Fruit fly (Drosophila melanogaster) whole organism, embryonic: ENCODE measurements around the gene sit.

Experiments
- Atf-2 ChIP-seq: fragments of 200-800 bp; sonication (Bioruptor generic); optimal IDR thresholded peaks from 2 replicates; lab custom pipeline; 2016; ENCODE audit warnings: missing biosample characterization, missing genetic modification characterization
- CG1024 ChIP-seq: fragments of 200-800 bp; sonication (Bioruptor generic); IDR thresholded peaks from 2 replicates; pipeline ENCODE4 v1.3.6; 2022; ENCODE audit warnings: missing biosample characterization, missing genetic modification characterization
- CG10267 ChIP-seq: fragments of 200-800 bp; sonication (Bioruptor generic); optimal IDR thresholded peaks from 2 replicates; lab custom pipeline; 2018; ENCODE audit warnings: missing biosample characterization, mild to moderate bottlenecking, missing genetic modification characterization, moderate library complexity
- CG10431 ChIP-seq: fragments of 200-800 bp; sonication (Bioruptor generic); optimal IDR thresholded peaks from 3 replicates; lab custom pipeline; 2018; ENCODE audit warnings: missing biosample characterization, mild to moderate bottlenecking, missing genetic modification characterization
- CG11247 ChIP-seq: fragments of 200-800 bp; sonication (Bioruptor generic); IDR thresholded peaks from 2 replicates; pipeline ENCODE4 v1.3.6; 2022; ENCODE audit warnings: missing biosample characterization, missing genetic modification characterization
- CG12071 ChIP-seq: fragments of 200-800 bp; sonication (Bioruptor generic); optimal IDR thresholded peaks from 3 replicates; lab custom pipeline; 2018; ENCODE audit warnings: missing biosample characterization, mild to moderate bottlenecking, missing genetic modification characterization
- CG12155 ChIP-seq: fragments of 200-800 bp; sonication (Bioruptor generic); optimal IDR thresholded peaks from 3 replicates; lab custom pipeline; 2016; ENCODE audit warnings: missing biosample characterization, missing genetic modification characterization
- CG12769 ChIP-seq: fragments of 200-800 bp; sonication (Bioruptor generic); optimal IDR thresholded peaks from 2 replicates; lab custom pipeline; 2019; ENCODE audit warnings: missing biosample characterization, mild to moderate bottlenecking, missing genetic modification characterization, moderate library complexity
- CG13287 ChIP-seq: fragments of 200-800 bp; sonication (Bioruptor generic); IDR thresholded peaks from 2 replicates; pipeline ENCODE4 v1.3.6; 2022; ENCODE audit warnings: missing biosample characterization, missing genetic modification characterization; ENCODE audit not compliant: partially characterized antibody
- CG14667 ChIP-seq: fragments of 200-800 bp; sonication (Bioruptor generic); IDR thresholded peaks from 2 replicates; pipeline ENCODE4 v1.3.6; 2022; ENCODE audit warnings: missing biosample characterization, missing genetic modification characterization
- CG14710 ChIP-seq: fragments of 200-800 bp; sonication (Bioruptor generic); optimal IDR thresholded peaks from 3 replicates; lab custom pipeline; 2019; ENCODE audit warnings: missing biosample characterization, mild to moderate bottlenecking, missing genetic modification characterization, moderate library complexity
- CG14860 ChIP-seq: fragments of 200-800 bp; sonication (Bioruptor generic); IDR thresholded peaks from 3 replicates; pipeline ENCODE4 v1.3.6; 2022; ENCODE audit warnings: missing biosample characterization, missing genetic modification characterization; ENCODE audit not compliant: partially characterized antibody
- CG15073 ChIP-seq: fragments of 200-800 bp; sonication (Bioruptor generic); optimal IDR thresholded peaks from 2 replicates; lab custom pipeline; 2016; ENCODE audit warnings: missing biosample characterization, missing genetic modification characterization
- CG16779 ChIP-seq: fragments of 200-800 bp; sonication (Bioruptor generic); IDR thresholded peaks from 2 replicates; pipeline ENCODE4 v1.3.6; 2022; ENCODE audit warnings: missing biosample characterization, missing genetic modification characterization
- CG17361 ChIP-seq: fragments of 200-800 bp; sonication (Bioruptor generic); IDR thresholded peaks from 3 replicates; pipeline ENCODE4 v1.3.6; 2022; ENCODE audit warnings: missing biosample characterization, missing genetic modification characterization
- CG17912 ChIP-seq: fragments of 200-800 bp; sonication (Bioruptor generic); optimal IDR thresholded peaks from 2 replicates; lab custom pipeline; 2018; ENCODE audit warnings: missing biosample characterization, mild to moderate bottlenecking, missing genetic modification characterization
- CG18011 ChIP-seq: fragments of 200-800 bp; sonication (Bioruptor generic); optimal IDR thresholded peaks from 2 replicates; lab custom pipeline; 2017; ENCODE audit warnings: missing biosample characterization, missing genetic modification characterization, mild to moderate bottlenecking, moderate library complexity, missing genotype
- CG18764 ChIP-seq: fragments of 200-800 bp; sonication (Bioruptor generic); optimal IDR thresholded peaks from 3 replicates; lab custom pipeline; 2016; ENCODE audit warnings: missing biosample characterization, missing genetic modification characterization
- CG2129 ChIP-seq: fragments of 200-800 bp; sonication (Bioruptor generic); IDR thresholded peaks from 2 replicates; pipeline ENCODE4 v1.3.6; 2022; ENCODE audit warnings: missing biosample characterization, missing genetic modification characterization; ENCODE audit not compliant: partially characterized antibody
- CG3163 ChIP-seq: fragments of 200-800 bp; sonication (Bioruptor generic); optimal IDR thresholded peaks from 3 replicates; lab custom pipeline; 2016; ENCODE audit warnings: missing biosample characterization, missing genetic modification characterization
- CG3726 ChIP-seq: fragments of 200-800 bp; sonication (Bioruptor generic); IDR thresholded peaks from 3 replicates; pipeline ENCODE4, ENCODE4 v1.3.6; 2022; ENCODE audit warnings: missing biosample characterization, missing genetic modification characterization
- CG4360 ChIP-seq: fragments of 200-800 bp; sonication (Bioruptor generic); IDR thresholded peaks from 2 replicates; pipeline ENCODE4 v1.3.6; 2022; ENCODE audit warnings: missing biosample characterization, missing genetic modification characterization
- CG6765 ChIP-seq: fragments of 200-800 bp; sonication (Bioruptor generic); optimal IDR thresholded peaks from 3 replicates; lab custom pipeline; 2017; ENCODE audit warnings: missing biosample characterization, mild to moderate bottlenecking, missing genetic modification characterization
- CG8281 ChIP-seq: fragments of 200-800 bp; sonication (Bioruptor generic); optimal IDR thresholded peaks from 2 replicates; lab custom pipeline; 2018; ENCODE audit warnings: missing biosample characterization, mild to moderate bottlenecking, missing genetic modification characterization, moderate library complexity
- CG8924 ChIP-seq: fragments of 200-800 bp; optimal IDR thresholded peaks from 3 replicates; lab custom pipeline; 2019; ENCODE audit warnings: missing biosample characterization, mild to moderate bottlenecking, missing genetic modification characterization, moderate library complexity
- CG9817 ChIP-seq: fragments of 200-800 bp; sonication (Bioruptor generic); optimal IDR thresholded peaks from 2 replicates; lab custom pipeline; 2018; ENCODE audit warnings: missing biosample characterization, mild to moderate bottlenecking, missing genetic modification characterization, moderate library complexity
- Dad ChIP-seq: fragments of 200-800 bp; sonication (Bioruptor generic); optimal IDR thresholded peaks from 3 replicates; lab custom pipeline; 2016; ENCODE audit warnings: missing biosample characterization, missing genetic modification characterization
- E2f1 ChIP-seq: fragments of 200-800 bp; sonication (Bioruptor generic); IDR thresholded peaks from 2 replicates; pipeline ENCODE4 v1.3.6; 2022; ENCODE audit warnings: missing biosample characterization, missing genetic modification characterization
- Gug ChIP-seq: fragments of 200-800 bp; sonication (Bioruptor generic); IDR thresholded peaks from 4 replicates; pipeline ENCODE4 v1.3.6; 2022; ENCODE audit warnings: missing biosample characterization, missing genetic modification characterization
- Lhr ChIP-seq: fragments of 200-800 bp; sonication (Bioruptor generic); optimal IDR thresholded peaks from 3 replicates; lab custom pipeline; 2017; ENCODE audit warnings: mild to moderate bottlenecking, missing biosample characterization, missing genetic modification reagents, missing genetic modification characterization
- NC2β ChIP-seq: fragments of 200-800 bp; sonication (Bioruptor generic); optimal IDR thresholded peaks from 2 replicates; lab custom pipeline; 2016; ENCODE audit warnings: missing biosample characterization, missing genetic modification characterization
- Oaz ChIP-seq: fragments of 200-800 bp; sonication (Bioruptor generic); IDR thresholded peaks from 2 replicates; pipeline ENCODE4 v1.3.6; 2022; ENCODE audit warnings: missing biosample characterization, missing genetic modification characterization
- Ravus ChIP-seq: fragments of 200-800 bp; sonication (Bioruptor generic); IDR thresholded peaks from 2 replicates; pipeline ENCODE4 v1.3.6; 2022; ENCODE audit warnings: missing biosample characterization, missing genetic modification characterization
- Scr ChIP-seq: fragments of 200-800 bp; sonication (Bioruptor generic); IDR thresholded peaks from 2 replicates; pipeline ENCODE4 v1.3.6; 2022; ENCODE audit warnings: missing biosample characterization, missing genetic modification characterization; ENCODE audit not compliant: partially characterized antibody
- Sox102F ChIP-seq: fragments of 200-800 bp; sonication (Bioruptor generic); optimal IDR thresholded peaks from 2 replicates; lab custom pipeline; 2018; ENCODE audit warnings: missing biosample characterization, mild to moderate bottlenecking, missing genetic modification characterization, moderate library complexity
- Tbp ChIP-seq: fragments of >200 bp; optimal IDR thresholded peaks from 2 replicates; lab custom pipeline; 2018; ENCODE audit warnings: missing biosample characterization, missing genetic modification characterization
- YL-1 ChIP-seq: fragments of 200-800 bp; sonication (Bioruptor generic); optimal IDR thresholded peaks from 3 replicates; lab custom pipeline; 2017; ENCODE audit warnings: missing biosample characterization, mild to moderate bottlenecking, missing genetic modification characterization
- ap ChIP-seq: fragments of 200-800 bp; sonication (Bioruptor generic); IDR thresholded peaks from 2 replicates; pipeline ENCODE4 v1.3.6; 2022; ENCODE audit warnings: missing biosample characterization, missing genetic modification characterization
- ato ChIP-seq: fragments of 200-800 bp; sonication (Bioruptor generic); IDR thresholded peaks from 2 replicates; pipeline ENCODE4 v1.3.6; 2022; ENCODE audit warnings: missing biosample characterization, missing genetic modification characterization; ENCODE audit not compliant: partially characterized antibody
- btn ChIP-seq: fragments of 200-800 bp; sonication (Bioruptor generic); optimal IDR thresholded peaks from 2 replicates; lab custom pipeline; 2016; ENCODE audit warnings: missing biosample characterization, missing genetic modification characterization
- eyg ChIP-seq: fragments of 200-800 bp; sonication (Bioruptor generic); optimal IDR thresholded peaks from 3 replicates; lab custom pipeline; 2016; ENCODE audit warnings: missing biosample characterization, missing genetic modification characterization
- ftz-f1 ChIP-seq: fragments of 200-800 bp; sonication (Bioruptor generic); optimal IDR thresholded peaks from 2 replicates; lab custom pipeline; 2016; ENCODE audit warnings: missing biosample characterization, missing genetic modification characterization
- hth ChIP-seq: fragments of >200 bp; optimal IDR thresholded peaks from 2 replicates; lab custom pipeline; 2017; ENCODE audit warnings: inconsistent platforms
- lola ChIP-seq, 3 experiments: fragments of >200 bp in 2 of 3; fragments of 200-800 bp in 1 of 3; sonication (Bioruptor generic) in 1 of 3; optimal IDR thresholded peaks; 2 replicates each; lab custom pipeline; 2017 to 2019; ENCODE audit warnings: missing biosample characterization in 3 of 3, missing genetic modification characterization in 3 of 3, mild to moderate bottlenecking in 1 of 3, moderate library complexity in 1 of 3
- mam ChIP-seq: fragments of 200-800 bp; sonication (Bioruptor generic); optimal IDR thresholded peaks from 3 replicates; lab custom pipeline; 2016; ENCODE audit warnings: missing biosample characterization, missing genetic modification characterization
- psq ChIP-seq: fragments of 200-800 bp; sonication (Bioruptor generic); optimal IDR thresholded peaks from 2 replicates; lab custom pipeline; 2017; ENCODE audit warnings: missing biosample characterization, missing genetic modification characterization
- pzg ChIP-seq: fragments of 200-800 bp; sonication (Bioruptor generic); optimal IDR thresholded peaks from 3 replicates; lab custom pipeline; 2018; ENCODE audit warnings: missing biosample characterization, mild to moderate bottlenecking, missing genetic modification characterization, moderate library complexity
- ro ChIP-seq: fragments of 200-800 bp; sonication (Bioruptor generic); IDR thresholded peaks from 2 replicates; pipeline ENCODE4 v1.3.6; 2022; ENCODE audit warnings: missing biosample characterization, missing genetic modification characterization
- shn ChIP-seq: fragments of 200-800 bp; sonication (Bioruptor generic); optimal IDR thresholded peaks from 3 replicates; lab custom pipeline; 2016; ENCODE audit warnings: missing biosample characterization, missing genetic modification characterization
- tio ChIP-seq: fragments of 200-800 bp; sonication (Bioruptor generic); optimal IDR thresholded peaks from 2 replicates; lab custom pipeline; 2017; ENCODE audit warnings: missing biosample characterization, missing genetic modification characterization, inconsistent platforms

The sit gene

DNA sequence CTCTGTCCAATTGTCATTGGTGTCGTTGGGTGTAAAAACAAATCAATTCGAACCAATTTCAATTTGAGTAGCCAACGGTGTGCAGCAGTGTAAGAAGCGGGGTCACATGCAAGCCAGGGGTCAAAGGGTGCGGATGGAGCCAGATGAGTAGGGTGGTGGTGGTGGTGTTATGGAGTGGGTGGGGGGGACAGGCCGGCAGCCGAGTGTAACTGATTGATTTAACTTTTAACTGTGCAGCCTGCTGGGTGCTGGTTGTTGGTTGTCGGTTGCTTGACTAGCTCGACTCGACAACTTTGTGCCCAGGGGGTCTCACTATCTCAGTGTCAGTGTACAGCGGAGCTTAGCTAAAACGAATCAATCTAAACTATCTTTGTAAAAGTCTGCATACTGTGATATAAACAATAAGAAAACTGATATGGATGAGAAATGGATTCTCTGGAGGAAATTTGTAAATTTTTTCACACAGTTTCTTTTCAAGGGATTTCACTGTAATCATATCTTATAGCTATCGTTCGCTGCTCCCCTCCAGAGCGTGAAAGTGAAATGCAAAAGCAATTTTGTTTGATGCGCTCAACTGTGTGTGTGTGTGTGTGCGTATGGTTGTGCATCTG, 35.1 kb upstream of the sit start (continued):
- no peak for TF ChIP-seq Dad
- TF ChIP-seq Ravus (GFP tag; lab: Robert Waterston, UW): 0 out of 2 replicates have a peak, but pooled peaks have one; percentile 14
- TF ChIP-seq CG17912 (GFP tag; lab: Kevin White, UChicago): no peak
- peak; percentile 15 for TF ChIP-seq CG3163 (GFP tag; lab: Kevin White, UChicago)
- TF ChIP-seq YL-1 (GFP tag; lab: Kevin White, UChicago): no peak
- TF ChIP-seq Sox102F: peak; percentile 87
- peak; percentile 77 for TF ChIP-seq CG14667 (GFP tag; lab: Robert Waterston, UW)
- no peak for TF ChIP-seq CG15073
- no peak for TF ChIP-seq lola (GFP tag; optimal IDR thresholded peaks at IDR 0.05; lab: Kevin White, UChicago)
- no peak for TF ChIP-seq hth
- peak; percentile 32; the same call in 1 of the 2 replicates for TF ChIP-seq CG4360
- TF ChIP-seq CG3726 (GFP tag; lab: Robert Waterston, UW): no peak
- TF ChIP-seq Scr (GFP tag; lab: Robert Waterston, UW): no peak
- no peak for TF ChIP-seq CG6765 (GFP tag; lab: Kevin White, UChicago)
- no peak for TF ChIP-seq psq (GFP tag; lab: Kevin White, UChicago)
- TF ChIP-seq CG12769 (tag; lab: Kevin White, UChicago): no peak
- TF ChIP-seq CG8281 (tag; lab: Kevin White, UChicago): peak; percentile 10
- peak; percentile 31; the same call in 1 of the 2 replicates for TF ChIP-seq ro
- peak; percentile 74 for TF ChIP-seq CG9817 (tag; lab: Kevin White, UChicago)
- TF ChIP-seq eyg (GFP tag; lab: Kevin White, UChicago): no peak
- TF ChIP-seq CG14860 (GFP tag; lab: Robert Waterston, UW): no peak
- no peak for TF ChIP-seq CG13287 (GFP tag; lab: Robert Waterston, UW)
- peak; percentile 62 for TF ChIP-seq ap (GFP tag; lab: Robert Waterston, UW)
- no peak for TF ChIP-seq ftz-f1 (GFP tag; lab: Kevin White, UChicago)
- TF ChIP-seq CG14710: peak; percentile 50
- no peak; the same call in 1 of the 2 replicates for TF ChIP-seq Oaz (GFP tag; lab: Robert Waterston, UW)
- peak; percentile 62 for TF ChIP-seq NC2β (GFP tag; lab: Kevin White, UChicago)
- TF ChIP-seq shn: peak; percentile 35
- no peak for TF ChIP-seq CG10431 (GFP tag; lab: Kevin White, UChicago)
- no peak for TF ChIP-seq Lhr (GFP tag; lab: Kevin White, UChicago)
- TF ChIP-seq pzg (GFP tag; lab: Kevin White, UChicago): no peak
- TF ChIP-seq Atf-2 (GFP tag; lab: Kevin White, UChicago): peak; percentile 61
- TF ChIP-seq ato (GFP tag; lab: Robert Waterston, UW): no peak
- no peak for TF ChIP-seq Tbp (GFP tag; lab: Kevin White, UChicago)
- TF ChIP-seq tio (GFP tag; lab: Kevin White, UChicago): no peak
- TF ChIP-seq mam: peak; percentile 73
- peak; percentile 69 for TF ChIP-seq CG8924 (tag; lab: Kevin White, UChicago)
- TF ChIP-seq Gug: peak; percentile 65; the same call in 3 of the 4 replicates
- TF ChIP-seq CG16779 (GFP tag; lab: Robert Waterston, UW): no peak
- peak; percentile 78 for TF ChIP-seq CG11247 (GFP tag; lab: Robert Waterston, UW)
- peak; percentile 47 for TF ChIP-seq CG12155 (GFP tag; lab: Kevin White, UChicago)
- TF ChIP-seq CG10267 (tag; lab: Kevin White, UChicago): no peak
- TF ChIP-seq btn: peak; percentile 40
- no peak; the same call in 2 of the 3 replicates for TF ChIP-seq CG17361 (GFP tag; lab: Robert Waterston, UW)
- TF ChIP-seq E2f1 (GFP tag; lab: Robert Waterston, UW): peak; percentile 70
- TF ChIP-seq CG18011 (GFP tag; lab: Kevin White, UChicago): no peak
- no peak for TF ChIP-seq CG2129 (GFP tag; lab: Robert Waterston, UW)
- peak; percentile 67 for TF ChIP-seq CG1024 (GFP tag; lab: Robert Waterston, UW)
- no peak for TF ChIP-seq CG18764 (GFP tag; lab: Kevin White, UChicago)
- TF ChIP-seq CG12071 (GFP tag; lab: Kevin White, UChicago): peak; percentile 65
